Fruit fly (Drosophila melanogaster): ENCODE results near the gene Rab14.

Gene Rab14

DNA sequence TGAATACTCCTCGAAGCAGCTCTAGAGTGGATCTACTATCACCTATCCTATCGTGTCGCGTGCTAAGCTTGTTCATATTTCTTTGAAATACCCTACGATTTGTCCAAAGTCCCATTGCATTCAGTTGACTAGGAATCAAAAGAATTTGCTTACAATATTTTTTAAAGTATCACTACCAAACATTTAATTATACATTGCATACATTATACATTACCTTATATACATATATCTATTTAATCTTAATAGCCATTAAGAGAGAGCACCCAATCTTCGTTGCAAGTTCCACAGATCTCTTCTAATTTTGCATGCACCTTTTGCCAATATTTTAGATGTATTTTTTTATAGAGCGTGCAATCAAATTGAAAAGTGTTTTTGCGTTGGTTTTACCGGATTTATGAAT is 36.3 kb upstream of the Rab14 start:
- no peak for TF ChIP-seq CG1620 (GFP tag; optimal IDR thresholded peaks at IDR 0.05)
- TF ChIP-seq Crg-1 (GFP tag; optimal IDR thresholded peaks at IDR 0.05): no peak

DNA sequence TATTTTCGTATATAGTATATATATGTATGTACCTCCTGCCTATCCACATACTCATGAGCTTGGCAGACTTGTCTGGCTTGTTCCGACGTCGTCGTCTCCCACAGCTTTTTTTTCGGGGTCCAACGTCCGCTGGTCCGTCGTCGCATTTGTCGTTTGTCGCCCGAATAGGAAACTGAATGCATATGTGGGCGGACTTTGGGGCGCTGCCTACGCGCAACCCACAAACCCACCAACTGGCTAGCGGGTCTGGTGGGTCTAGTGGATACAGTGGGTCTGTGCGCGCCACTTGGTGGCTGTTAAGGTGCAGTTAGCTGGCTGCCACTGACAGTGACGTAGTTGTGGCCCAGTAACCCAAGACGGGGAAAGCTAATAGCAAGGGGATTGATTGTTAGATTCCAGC is 35.9 kb upstream of the Rab14 start:
- no peak for TF ChIP-seq cic (GFP tag; optimal IDR thresholded peaks at IDR 0.05)
- TF ChIP-seq CG12768 (GFP tag; optimal IDR thresholded peaks at IDR 0.05): no peak
- no peak for TF ChIP-seq CG7045 (GFP tag; optimal IDR thresholded peaks at IDR 0.05)
- TF ChIP-seq toe (GFP tag; optimal IDR thresholded peaks at IDR 0.05): no peak
- TF ChIP-seq ovo (GFP tag; optimal IDR thresholded peaks at IDR 0.05): no peak
- no peak for TF ChIP-seq Crg-1 (GFP tag; optimal IDR thresholded peaks at IDR 0.05)
- no peak for TF ChIP-seq Clk (GFP tag; optimal IDR thresholded peaks at IDR 0.05)
- no peak for TF ChIP-seq tj (GFP tag; optimal IDR thresholded peaks at IDR 0.05)
- no peak for TF ChIP-seq CG5204 (GFP tag; optimal IDR thresholded peaks at IDR 0.05)
- no peak for TF ChIP-seq Hr96 (GFP tag; optimal IDR thresholded peaks at IDR 0.05)
- no peak for TF ChIP-seq CG7101 (tag; optimal IDR thresholded peaks at IDR 0.05)
- TF ChIP-seq kay (GFP tag; ENCODE audit: borderline replicate concordance): no peak
- TF ChIP-seq CG14711 (tag; optimal IDR thresholded peaks at IDR 0.05): no peak
- TF ChIP-seq pad (GFP tag; optimal IDR thresholded peaks at IDR 0.05): no peak
- no peak for TF ChIP-seq CG33017 (tag; optimal IDR thresholded peaks at IDR 0.05)
- TF ChIP-seq cnc (optimal IDR thresholded peaks at IDR 0.05): no peak
- TF ChIP-seq bab1 (GFP tag; optimal IDR thresholded peaks at IDR 0.05): no peak
- no peak for TF ChIP-seq Mnt (GFP tag; optimal IDR thresholded peaks at IDR 0.05)
- no peak for TF ChIP-seq CG11617 (GFP tag; optimal IDR thresholded peaks at IDR 0.05)
- no peak for TF ChIP-seq CG1620 (GFP tag; optimal IDR thresholded peaks at IDR 0.05)

DNA sequence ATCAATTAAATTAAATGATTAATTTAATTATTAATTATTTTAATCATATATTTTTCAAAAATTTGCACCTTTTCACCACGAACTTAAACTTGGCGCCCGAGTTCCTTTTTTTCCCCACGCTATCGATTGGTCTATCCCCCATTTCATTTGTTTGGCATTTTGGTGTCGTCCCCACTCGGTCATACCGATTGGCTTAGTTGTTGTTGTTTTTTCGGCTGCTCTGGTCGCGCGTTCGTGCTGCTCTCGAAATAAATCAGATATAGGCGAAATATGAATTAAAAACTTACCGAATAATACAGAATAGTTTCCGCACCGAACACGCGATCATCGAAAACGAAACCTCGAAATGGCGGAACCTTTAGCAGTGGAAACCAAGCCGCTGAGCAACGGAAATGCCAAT is 21.0 kb upstream of the Rab14 start, which contains the start of gene CG33090:
Gene CG33090 (plus strand): TSS at position 194 of the 400 bp plus-strand sequence.
- no peak for TF ChIP-seq kay (GFP tag; ENCODE audit: borderline replicate concordance)
- no peak for TF ChIP-seq CG11617 (GFP tag; optimal IDR thresholded peaks at IDR 0.05)
- no peak for TF ChIP-seq toe (GFP tag; optimal IDR thresholded peaks at IDR 0.05)
- no peak for TF ChIP-seq tj (GFP tag; optimal IDR thresholded peaks at IDR 0.05)
- TF ChIP-seq CG1620 (GFP tag; optimal IDR thresholded peaks at IDR 0.05): no peak
- no peak for TF ChIP-seq Mnt (GFP tag; optimal IDR thresholded peaks at IDR 0.05)
- no peak for TF ChIP-seq cic (GFP tag; optimal IDR thresholded peaks at IDR 0.05)

DNA sequence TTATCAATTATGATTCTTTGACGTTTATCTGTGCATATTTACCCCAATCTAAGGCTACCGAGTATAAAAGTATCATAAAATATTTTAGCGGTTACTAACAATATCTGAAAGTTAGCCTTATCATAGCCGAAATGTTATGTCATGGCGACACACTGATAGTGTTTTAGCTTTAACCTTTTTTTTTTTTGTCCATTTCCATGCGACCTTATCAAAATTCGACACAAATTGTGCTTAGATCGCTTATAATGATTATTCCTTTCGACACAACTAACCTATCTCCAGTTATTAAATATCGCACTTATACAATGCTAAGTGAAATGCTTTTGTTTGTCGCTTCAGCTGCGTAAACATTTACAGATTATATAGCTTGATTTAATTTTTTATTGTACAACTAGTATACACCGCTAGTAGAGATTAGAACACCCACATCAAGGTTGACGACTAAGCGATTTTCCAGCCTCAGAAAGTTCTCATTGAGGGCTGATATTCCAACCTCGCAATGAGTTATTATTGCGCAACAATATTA is 18.6 kb upstream of the Rab14 start:
- TF ChIP-seq Clk (GFP tag; optimal IDR thresholded peaks at IDR 0.05): no peak
- TF ChIP-seq CG5204 (GFP tag; optimal IDR thresholded peaks at IDR 0.05): no peak
- no peak for TF ChIP-seq ovo (GFP tag; optimal IDR thresholded peaks at IDR 0.05)
- TF ChIP-seq tj (GFP tag; optimal IDR thresholded peaks at IDR 0.05): no peak
- no peak for TF ChIP-seq Mnt (GFP tag; optimal IDR thresholded peaks at IDR 0.05)
- TF ChIP-seq CG7101 (tag; optimal IDR thresholded peaks at IDR 0.05): peak; percentile 43
- TF ChIP-seq bab1 (GFP tag; optimal IDR thresholded peaks at IDR 0.05): no peak
- no peak for TF ChIP-seq pad (GFP tag; optimal IDR thresholded peaks at IDR 0.05)
- peak; percentile 62 for TF ChIP-seq CG33017 (tag; optimal IDR thresholded peaks at IDR 0.05)
- peak; percentile 38 for TF ChIP-seq cic (GFP tag; optimal IDR thresholded peaks at IDR 0.05)
- TF ChIP-seq CG14711 (tag; optimal IDR thresholded peaks at IDR 0.05): no peak
- peak; percentile 10 for TF ChIP-seq CG12768 (GFP tag; optimal IDR thresholded peaks at IDR 0.05)
- peak; percentile 75 for TF ChIP-seq kay (GFP tag; ENCODE audit: borderline replicate concordance)
- peak; percentile 39 for TF ChIP-seq CG7045 (GFP tag; optimal IDR thresholded peaks at IDR 0.05)
- TF ChIP-seq Hr96 (GFP tag; optimal IDR thresholded peaks at IDR 0.05): no peak

DNA sequence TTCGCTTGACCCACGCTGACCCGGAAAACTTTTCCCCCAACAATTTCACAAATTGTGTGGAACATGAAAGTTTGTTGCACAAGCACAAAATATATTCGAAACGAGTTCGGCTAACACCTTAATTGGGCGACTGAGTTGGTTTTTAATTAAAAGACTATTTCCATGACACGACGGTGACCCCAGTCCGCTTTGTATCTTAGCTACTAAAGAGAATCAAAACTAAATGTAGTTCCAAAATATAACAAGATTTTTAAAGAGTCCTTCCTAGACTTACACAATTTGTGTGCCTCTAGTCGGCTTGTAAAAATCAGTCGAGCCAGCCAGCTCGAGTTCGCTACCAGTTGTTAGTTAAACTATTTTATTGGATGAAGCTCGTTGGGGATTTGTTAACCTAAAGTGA is 17.0 kb upstream of the Rab14 start, which contains the start of gene CG15286:
Gene CG15286 (plus strand): TSS at position 301 of the 400 bp plus-strand sequence.
- TF ChIP-seq cnc (optimal IDR thresholded peaks at IDR 0.05): no peak
- TF ChIP-seq kay (GFP tag; ENCODE audit: borderline replicate concordance): no peak
- no peak for TF ChIP-seq Clk (GFP tag; optimal IDR thresholded peaks at IDR 0.05)
- TF ChIP-seq CG11617 (GFP tag; optimal IDR thresholded peaks at IDR 0.05): no peak
- TF ChIP-seq Crg-1 (GFP tag; optimal IDR thresholded peaks at IDR 0.05): no peak
- no peak for TF ChIP-seq ovo (GFP tag; optimal IDR thresholded peaks at IDR 0.05)
- TF ChIP-seq CG7101 (tag; optimal IDR thresholded peaks at IDR 0.05): no peak
- TF ChIP-seq cic (GFP tag; optimal IDR thresholded peaks at IDR 0.05): no peak
- TF ChIP-seq CG7045 (GFP tag; optimal IDR thresholded peaks at IDR 0.05): no peak
- no peak for TF ChIP-seq tj (GFP tag; optimal IDR thresholded peaks at IDR 0.05)
- TF ChIP-seq CG33017 (tag; optimal IDR thresholded peaks at IDR 0.05): no peak
- TF ChIP-seq toe (GFP tag; optimal IDR thresholded peaks at IDR 0.05): no peak
- no peak for TF ChIP-seq CG1620 (GFP tag; optimal IDR thresholded peaks at IDR 0.05)
- TF ChIP-seq bab1 (GFP tag; optimal IDR thresholded peaks at IDR 0.05): no peak
- no peak for TF ChIP-seq pad (GFP tag; optimal IDR thresholded peaks at IDR 0.05)
- no peak for TF ChIP-seq Mnt (GFP tag; optimal IDR thresholded peaks at IDR 0.05)
- no peak for TF ChIP-seq CG5204 (GFP tag; optimal IDR thresholded peaks at IDR 0.05)

DNA sequence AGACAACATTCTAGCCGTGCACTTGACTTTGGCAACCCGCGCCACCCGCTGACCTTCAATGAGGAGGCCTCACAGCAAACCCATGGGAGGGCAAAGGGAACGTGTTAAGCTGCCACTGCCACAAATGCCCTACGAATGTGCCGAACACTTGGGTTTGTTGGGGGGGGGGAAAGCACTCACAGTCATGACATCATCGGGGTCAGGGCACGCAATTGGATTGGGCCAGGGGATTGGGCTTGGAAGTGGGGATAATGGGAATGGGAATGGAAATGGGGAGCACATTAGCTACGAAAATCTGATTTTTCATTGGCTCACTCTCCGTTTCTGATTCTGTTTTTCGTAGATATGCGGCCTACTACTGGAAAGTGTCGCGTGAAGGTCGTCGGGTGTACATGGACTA is 14.0 kb upstream of the Rab14 start:
- no peak for TF ChIP-seq Crg-1 (GFP tag; optimal IDR thresholded peaks at IDR 0.05)
- no peak for TF ChIP-seq kay (GFP tag; ENCODE audit: borderline replicate concordance)
- no peak for TF ChIP-seq toe (GFP tag; optimal IDR thresholded peaks at IDR 0.05)
- no peak for TF ChIP-seq Hr96 (GFP tag; optimal IDR thresholded peaks at IDR 0.05)
- no peak for TF ChIP-seq tj (GFP tag; optimal IDR thresholded peaks at IDR 0.05)
- no peak for TF ChIP-seq bab1 (GFP tag; optimal IDR thresholded peaks at IDR 0.05)
- TF ChIP-seq cnc (optimal IDR thresholded peaks at IDR 0.05): no peak
- TF ChIP-seq cic (GFP tag; optimal IDR thresholded peaks at IDR 0.05): no peak
- no peak for TF ChIP-seq ovo (GFP tag; optimal IDR thresholded peaks at IDR 0.05)
- TF ChIP-seq Clk (GFP tag; optimal IDR thresholded peaks at IDR 0.05): no peak
- no peak for TF ChIP-seq pad (GFP tag; optimal IDR thresholded peaks at IDR 0.05)
- TF ChIP-seq CG12768 (GFP tag; optimal IDR thresholded peaks at IDR 0.05): no peak
- TF ChIP-seq CG11617 (GFP tag; optimal IDR thresholded peaks at IDR 0.05): no peak
- no peak for TF ChIP-seq CG33017 (tag; optimal IDR thresholded peaks at IDR 0.05)
- TF ChIP-seq CG5204 (GFP tag; optimal IDR thresholded peaks at IDR 0.05): no peak
- TF ChIP-seq CG7101 (tag; optimal IDR thresholded peaks at IDR 0.05): no peak

Data from whole organism, adult.